Fruit fly (Drosophila melanogaster) whole organism, embryonic: ENCODE measurements around the gene Or94a.

Source experiments
- Ada2b ChIP-seq: fragments of 200-800 bp; sonication (Bioruptor generic); IDR thresholded peaks from 2 replicates; pipeline ENCODE4 v1.3.6; 2022; ENCODE audit warnings: missing biosample characterization, missing genetic modification characterization
- Atf-2 ChIP-seq: fragments of 200-800 bp; sonication (Bioruptor generic); optimal IDR thresholded peaks from 2 replicates; lab custom pipeline; 2016; ENCODE audit warnings: missing biosample characterization, missing genetic modification characterization
- CG1024 ChIP-seq: fragments of 200-800 bp; sonication (Bioruptor generic); IDR thresholded peaks from 2 replicates; pipeline ENCODE4 v1.3.6; 2022; ENCODE audit warnings: missing biosample characterization, missing genetic modification characterization
- CG10267 ChIP-seq: fragments of 200-800 bp; sonication (Bioruptor generic); optimal IDR thresholded peaks from 2 replicates; lab custom pipeline; 2018; ENCODE audit warnings: missing biosample characterization, mild to moderate bottlenecking, missing genetic modification characterization, moderate library complexity
- CG10462 ChIP-seq: fragments of 200-800 bp; sonication (Bioruptor generic); optimal IDR thresholded peaks from 2 replicates; lab custom pipeline; 2016; ENCODE audit warnings: missing biosample characterization, missing genetic modification characterization
- CG11085 ChIP-seq: fragments of 200-800 bp; sonication (Bioruptor generic); IDR thresholded peaks from 2 replicates; pipeline ENCODE4 v1.3.6; 2022; ENCODE audit warnings: missing biosample characterization, missing genetic modification characterization
- CG11560 ChIP-seq: fragments of 200-800 bp; sonication (Bioruptor generic); IDR thresholded peaks from 3 replicates; pipeline ENCODE4 v1.3.6; 2022; ENCODE audit warnings: missing biosample characterization, missing genetic modification characterization
- CG12104 ChIP-seq: fragments of 200-800 bp; sonication (Bioruptor generic); optimal IDR thresholded peaks from 3 replicates; lab custom pipeline; 2016; ENCODE audit warnings: missing biosample characterization, missing genetic modification characterization
- CG12219 ChIP-seq: fragments of 200-800 bp; sonication (Bioruptor generic); optimal IDR thresholded peaks from 3 replicates; lab custom pipeline; 2018; ENCODE audit warnings: missing biosample characterization, mild to moderate bottlenecking, missing genetic modification characterization
- CG13624 ChIP-seq: fragments of 200-800 bp; sonication (Bioruptor generic); optimal IDR thresholded peaks from 2 replicates; lab custom pipeline; 2016; ENCODE audit warnings: missing biosample characterization, missing genetic modification characterization
- CG14710 ChIP-seq: fragments of 200-800 bp; sonication (Bioruptor generic); optimal IDR thresholded peaks from 3 replicates; lab custom pipeline; 2019; ENCODE audit warnings: missing biosample characterization, mild to moderate bottlenecking, missing genetic modification characterization, moderate library complexity
- CG15073 ChIP-seq: fragments of 200-800 bp; sonication (Bioruptor generic); optimal IDR thresholded peaks from 2 replicates; lab custom pipeline; 2016; ENCODE audit warnings: missing biosample characterization, missing genetic modification characterization
- CG18476 ChIP-seq: fragments of 200-800 bp; sonication (Bioruptor generic); optimal IDR thresholded peaks from 2 replicates; lab custom pipeline; 2016; ENCODE audit warnings: missing biosample characterization, mild to moderate bottlenecking, missing genetic modification characterization
- CG18599 ChIP-seq: fragments of 200-800 bp; sonication (Bioruptor generic); optimal IDR thresholded peaks from 3 replicates; lab custom pipeline; 2017; ENCODE audit warnings: missing biosample characterization, missing genetic modification characterization, mild to moderate bottlenecking, moderate library complexity, missing genetic modification reagents
- CG18764 ChIP-seq: fragments of 200-800 bp; sonication (Bioruptor generic); optimal IDR thresholded peaks from 3 replicates; lab custom pipeline; 2016; ENCODE audit warnings: missing biosample characterization, missing genetic modification characterization
- CG2202 ChIP-seq: fragments of 200-800 bp; sonication (Bioruptor generic); optimal IDR thresholded peaks from 2 replicates; lab custom pipeline; 2018; ENCODE audit warnings: missing biosample characterization, mild to moderate bottlenecking, missing genetic modification characterization
- CG2678 ChIP-seq: fragments of 200-800 bp; sonication (Bioruptor generic); optimal IDR thresholded peaks from 3 replicates; lab custom pipeline; 2019; ENCODE audit warnings: missing biosample characterization, mild to moderate bottlenecking, missing genetic modification characterization, moderate library complexity
- CG3995 ChIP-seq: fragments of 200-800 bp; sonication (Bioruptor generic); optimal IDR thresholded peaks from 3 replicates; lab custom pipeline; 2016; ENCODE audit warnings: missing biosample characterization, missing genetic modification characterization
- CG42726 ChIP-seq: fragments of 200-800 bp; sonication (Bioruptor generic); IDR thresholded peaks from 2 replicates; pipeline ENCODE4 v1.3.6; 2022; ENCODE audit warnings: missing biosample characterization, missing genetic modification characterization; ENCODE audit not compliant: partially characterized antibody
- CG8089 ChIP-seq: fragments of 200-800 bp; sonication (Bioruptor generic); optimal IDR thresholded peaks from 3 replicates; lab custom pipeline; 2016; ENCODE audit warnings: missing biosample characterization, missing genetic modification characterization
- CG8944 ChIP-seq: fragments of 200-800 bp; sonication (Bioruptor generic); optimal IDR thresholded peaks from 3 replicates; lab custom pipeline; 2016; ENCODE audit warnings: missing biosample characterization, missing genetic modification characterization
- CG9797 ChIP-seq: fragments of 200-800 bp; sonication (Bioruptor generic); optimal IDR thresholded peaks from 3 replicates; lab custom pipeline; 2018; ENCODE audit warnings: missing biosample characterization, mild to moderate bottlenecking, missing genetic modification characterization
- Dad ChIP-seq: fragments of 200-800 bp; sonication (Bioruptor generic); optimal IDR thresholded peaks from 3 replicates; lab custom pipeline; 2016; ENCODE audit warnings: missing biosample characterization, missing genetic modification characterization
- GATAe ChIP-seq: fragments of 200-800 bp; sonication (Bioruptor generic); conservative IDR thresholded peaks from 2 replicates; pipeline ENCODE4 v1.3.6; 2022; ENCODE audit warnings: missing biosample characterization, missing genetic modification characterization
- H2.0 ChIP-seq: fragments of 200-800 bp; sonication (Bioruptor generic); IDR thresholded peaks from 2 replicates; pipeline ENCODE4 v1.3.6; 2022; ENCODE audit warnings: missing biosample characterization, missing genetic modification characterization
- HLH4C ChIP-seq: fragments of 200-800 bp; sonication (Bioruptor generic); IDR thresholded peaks from 3 replicates; pipeline ENCODE4 v1.3.6; 2022; ENCODE audit warnings: missing biosample characterization, missing genetic modification characterization; ENCODE audit not compliant: partially characterized antibody
- Hr78 ChIP-seq, 2 experiments: fragments of 200-800 bp in 1 of 2; fragments of >200 bp in 1 of 2; sonication (Bioruptor generic) in 1 of 2; optimal IDR thresholded peaks; 2 replicates each; lab custom pipeline; 2017 to 2019; ENCODE audit warnings: missing biosample characterization in 2 of 2, missing genetic modification characterization in 2 of 2, mild to moderate bottlenecking in 1 of 2, moderate library complexity in 1 of 2
- MTF-1 ChIP-seq: fragments of 200-800 bp; sonication (Bioruptor generic); optimal IDR thresholded peaks from 2 replicates; lab custom pipeline; 2018; ENCODE audit warnings: missing biosample characterization, mild to moderate bottlenecking, missing genetic modification characterization, borderline replicate concordance
- Meics ChIP-seq: fragments of 200-800 bp; sonication (Bioruptor generic); optimal IDR thresholded peaks from 2 replicates; lab custom pipeline; 2017; ENCODE audit warnings: missing biosample characterization, mild to moderate bottlenecking, missing genetic modification characterization
- PHDP ChIP-seq: fragments of 200-800 bp; sonication (Bioruptor generic); optimal IDR thresholded peaks from 3 replicates; lab custom pipeline; 2018; ENCODE audit warnings: missing biosample characterization, mild to moderate bottlenecking, missing genetic modification characterization, moderate library complexity
- Pdp1 ChIP-seq, 2 experiments: fragments of 200-800 bp; sonication (Bioruptor generic); optimal IDR thresholded peaks; 3 replicates each; lab custom pipeline; 2016; ENCODE audit warnings: missing biosample characterization in 2 of 2, missing genetic modification characterization in 2 of 2, mild to moderate bottlenecking in 1 of 2, moderate library complexity in 1 of 2
- Scr ChIP-seq: fragments of 200-800 bp; sonication (Bioruptor generic); IDR thresholded peaks from 2 replicates; pipeline ENCODE4 v1.3.6; 2022; ENCODE audit warnings: missing biosample characterization, missing genetic modification characterization; ENCODE audit not compliant: partially characterized antibody
- Sox102F ChIP-seq: fragments of 200-800 bp; sonication (Bioruptor generic); optimal IDR thresholded peaks from 2 replicates; lab custom pipeline; 2018; ENCODE audit warnings: missing biosample characterization, mild to moderate bottlenecking, missing genetic modification characterization, moderate library complexity
- Xrp1 ChIP-seq: fragments of 200-800 bp; sonication (Bioruptor generic); IDR thresholded peaks from 2 replicates; pipeline ENCODE4 v1.3.6; 2022; ENCODE audit warnings: missing biosample characterization, missing genetic modification characterization
- aop ChIP-seq: fragments of 200-800 bp; sonication (Bioruptor generic); IDR thresholded peaks from 2 replicates; pipeline ENCODE4 v1.3.6; 2022; ENCODE audit warnings: missing biosample characterization, missing genetic modification characterization
- ase ChIP-seq: fragments of 200-800 bp; sonication (Bioruptor generic); IDR thresholded peaks from 3 replicates; pipeline ENCODE4 v1.3.6; 2022; ENCODE audit warnings: missing biosample characterization, missing genetic modification characterization
- cas ChIP-seq: fragments of 200-800 bp; sonication (Bioruptor generic); IDR thresholded peaks from 2 replicates; pipeline ENCODE4 v1.3.6; 2022; ENCODE audit warnings: missing biosample characterization, missing genetic modification characterization
- caup ChIP-seq: fragments of 200-800 bp; sonication (Bioruptor generic); optimal IDR thresholded peaks from 3 replicates; lab custom pipeline; 2017; ENCODE audit warnings: missing biosample characterization, mild to moderate bottlenecking, missing genetic modification characterization, moderate library complexity; ENCODE audit not compliant: severe bottlenecking
- cwo ChIP-seq: fragments of 200-800 bp; sonication (Bioruptor generic); optimal IDR thresholded peaks from 3 replicates; lab custom pipeline; 2017; ENCODE audit warnings: missing biosample characterization, missing genetic modification characterization, mild to moderate bottlenecking, moderate library complexity, missing genetic modification reagents
- hb ChIP-seq: fragments of 200-800 bp; sonication (Bioruptor generic); IDR thresholded peaks from 3 replicates; pipeline ENCODE4 v1.3.6; 2022; ENCODE audit warnings: missing biosample characterization, missing genetic modification characterization; ENCODE audit not compliant: partially characterized antibody
- ind ChIP-seq: fragments of 200-800 bp; sonication (Bioruptor generic); optimal IDR thresholded peaks from 3 replicates; lab custom pipeline; 2016; ENCODE audit warnings: missing biosample characterization, missing genetic modification characterization
- knrl ChIP-seq: fragments of 200-800 bp; sonication (Bioruptor generic); IDR thresholded peaks from 3 replicates; pipeline ENCODE4 v1.3.6; 2022; ENCODE audit warnings: missing biosample characterization, missing genetic modification characterization; ENCODE audit not compliant: partially characterized antibody
- lmd ChIP-seq: fragments of 200-800 bp; sonication (Bioruptor generic); IDR thresholded peaks from 2 replicates; pipeline ENCODE4 v1.3.6; 2022; ENCODE audit warnings: missing biosample characterization, missing genetic modification characterization
- lola ChIP-seq, 3 experiments: fragments of >200 bp in 2 of 3; fragments of 200-800 bp in 1 of 3; sonication (Bioruptor generic) in 1 of 3; optimal IDR thresholded peaks; 2 replicates each; lab custom pipeline; 2017 to 2019; ENCODE audit warnings: missing biosample characterization in 3 of 3, missing genetic modification characterization in 3 of 3, mild to moderate bottlenecking in 1 of 3, moderate library complexity in 1 of 3
- prd ChIP-seq, 3 experiments: fragments of >200 bp in 2 of 3; fragments of 200-800 bp in 1 of 3; sonication (Bioruptor generic) in 1 of 3; optimal IDR thresholded peaks in 2 of 3; IDR thresholded peaks in 1 of 3; 2 replicates in 2 of 3; 3 replicates in 1 of 3; pipeline versions ENCODE4 v1.3.6 to Lab custom; 2017 to 2022; ENCODE audit warnings: missing biosample characterization in 1 of 3, missing genetic modification characterization in 1 of 3
- shn ChIP-seq: fragments of 200-800 bp; sonication (Bioruptor generic); optimal IDR thresholded peaks from 3 replicates; lab custom pipeline; 2016; ENCODE audit warnings: missing biosample characterization, missing genetic modification characterization
- sima ChIP-seq: fragments of 200-800 bp; sonication (Bioruptor generic); optimal IDR thresholded peaks from 2 replicates; lab custom pipeline; 2016; ENCODE audit warnings: missing biosample characterization, missing genetic modification characterization
- so ChIP-seq: fragments of 200-800 bp; sonication (Bioruptor generic); IDR thresholded peaks from 3 replicates; pipeline ENCODE4 v1.3.6; 2022; ENCODE audit warnings: missing biosample characterization, missing genetic modification characterization
- vvl ChIP-seq: fragments of 200-800 bp; sonication (Bioruptor generic); IDR thresholded peaks from 2 replicates; pipeline ENCODE4 v1.3.6; 2022; ENCODE audit warnings: missing biosample characterization, missing genetic modification characterization

The Or94a gene

dm6 chr3R:23028506-23028905 is 41.4 kb downstream of the Or94a start (continued):
- TF ChIP-seq prd (optimal IDR thresholded peaks at IDR 0.05; lab: Kevin White, UChicago) (no peak), prd (GFP tag; IDR thresholded peaks at IDR 0.05; lab: Robert Waterston, UW) (peak; percentile 73; the same call in 2 of the 3 replicates), CG10462 (GFP tag; lab: Kevin White, UChicago) (no peak), CG15073 (no peak), PHDP (tag; lab: Kevin White, UChicago) (peak; percentile 40), CG13624 (peak; percentile 70), sima (no peak), Meics (peak; percentile 64), ase (GFP tag; lab: Robert Waterston, UW) (peak; percentile 44; the same call in 1 of the 3 replicates), CG12104 (GFP tag; lab: Kevin White, UChicago) (peak; percentile 37), cas (GFP tag; lab: Robert Waterston, UW) (peak; percentile 58; the same call in 1 of the 2 replicates), CG2678 (peak; percentile 65), CG42726 (GFP tag; lab: Robert Waterston, UW) (no peak), CG10267 (tag; lab: Kevin White, UChicago) (no peak), CG8089 (GFP tag; lab: Kevin White, UChicago) (peak; percentile 1), lmd (GFP tag; lab: Robert Waterston, UW) (peak; percentile 94), cwo (GFP tag; lab: Kevin White, UChicago) (peak; percentile 44), CG11560 (tag; lab: Robert Waterston, UW) (peak; percentile 34; the same call in 1 of the 3 replicates), CG2202 (tag; lab: Kevin White, UChicago) (no peak), Ada2b (peak; percentile 78), ind (GFP tag; lab: Kevin White, UChicago) (peak; percentile 69), shn (GFP tag; lab: Kevin White, UChicago) (peak; percentile 34), knrl (no peak), Atf-2 (GFP tag; lab: Kevin White, UChicago) (peak; percentile 52), HLH4C (GFP tag; lab: Robert Waterston, UW) (no peak), Sox102F (peak; percentile 27), GATAe (peak; percentile 11; the same call in 1 of the 2 replicates), CG12219 (peak; percentile 7), so (0 out of 3 replicates have a peak, but pooled peaks have one; percentile 32), CG18476 (no peak), CG3995 (no peak), Xrp1 (GFP tag; lab: Robert Waterston, UW) (peak; percentile 50; the same call in 1 of the 2 replicates), Dad (GFP tag; lab: Kevin White, UChicago) (no peak), caup (GFP tag; lab: Kevin White, UChicago) (peak; percentile 40), CG14710 (tag; lab: Kevin White, UChicago) (no peak), MTF-1 (no peak), CG9797 (GFP tag; lab: Kevin White, UChicago) (no peak), Pdp1 (GFP tag; optimal IDR thresholded peaks at IDR 0.05; lab: Kevin White, UChicago) (peak; percentile 58 to 64), CG1024 (GFP tag; lab: Robert Waterston, UW) (no peak), H2.0 (GFP tag; lab: Robert Waterston, UW) (peak; percentile 45; the same call in 1 of the 2 replicates), CG11085 (GFP tag; lab: Robert Waterston, UW) (no peak), vvl (GFP tag; lab: Robert Waterston, UW) (peak; percentile 67; the same call in 1 of the 2 replicates), hb (no peak), lola (GFP tag; optimal IDR thresholded peaks at IDR 0.05; lab: Kevin White, UChicago) (no peak), CG18764 (no peak), Hr78 (GFP tag; optimal IDR thresholded peaks at IDR 0.05; lab: Kevin White, UChicago) (no peak), aop (GFP tag; lab: Robert Waterston, UW) (no peak), Scr (no peak), CG18599 (GFP tag; lab: Kevin White, UChicago) (peak; percentile 43), CG8944 (peak; percentile 45)
